Fruit fly (Drosophila melanogaster): ENCODE data around the gene CG46506.
"Not testable (repeated sequence)": the region's sequence is repeated elsewhere in the genome, so short reads cannot be mapped to it uniquely, and the experiment has no call there.

CG46506 gene

DNA sequence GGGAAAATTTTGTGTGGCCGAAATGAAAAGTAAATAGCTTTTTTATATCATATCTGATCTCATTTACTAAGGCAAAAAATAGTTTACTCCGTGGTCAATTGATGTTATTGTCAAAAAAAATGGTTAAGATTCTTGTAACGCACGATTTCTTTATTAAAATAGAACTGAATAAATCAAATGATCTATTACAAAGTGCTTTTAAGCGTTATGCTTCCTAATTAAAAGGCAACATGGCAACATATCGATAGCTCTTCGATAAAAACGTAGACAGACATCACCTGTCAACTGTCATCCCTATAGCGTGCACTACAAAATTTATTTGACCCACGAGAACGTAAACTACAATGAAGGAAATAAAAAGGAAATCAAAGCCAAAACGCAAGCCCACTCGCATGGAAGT, at the start of gene CG46506:
Gene CG46506 (plus strand): TSS at position 301 of the 400 bp plus-strand sequence.
- not testable (repeated sequence) for TF ChIP-seq CG17801 (GFP tag; optimal IDR thresholded peaks at IDR 0.05; ENCODE audit: partially characterized antibody)

DNA sequence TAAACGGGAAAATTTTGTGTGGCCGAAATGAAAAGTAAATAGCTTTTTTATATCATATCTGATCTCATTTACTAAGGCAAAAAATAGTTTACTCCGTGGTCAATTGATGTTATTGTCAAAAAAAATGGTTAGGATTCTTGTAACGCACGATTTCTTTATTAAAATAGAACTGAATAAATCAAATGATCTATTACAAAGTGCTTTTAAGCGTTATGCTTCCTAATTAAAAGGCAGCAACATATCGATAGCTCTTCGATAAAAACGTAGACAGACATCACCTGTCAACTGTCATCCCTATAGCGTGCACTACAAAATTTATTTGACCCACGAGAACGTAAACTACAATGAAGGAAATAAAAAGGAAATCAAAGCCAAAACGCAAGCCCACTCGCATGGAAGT, 14.9 kb upstream of the CG46506 start, which contains the start of gene CG40813:
Gene CG40813 (plus strand): TSS at position 301 of the 400 bp plus-strand sequence.
- not testable (repeated sequence) for TF ChIP-seq CG17801 (GFP tag; optimal IDR thresholded peaks at IDR 0.05; ENCODE audit: partially characterized antibody)

- TF ChIP-seq CG17801 (GFP tag; optimal IDR thresholded peaks at IDR 0.05; ENCODE audit: partially characterized antibody): not testable (repeated sequence)
These were observed 10.2 kb upstream of the CG46506 start, which contains the start of gene CG46504 for dm6 chrX:22147489-22147888. Gene CG46504 (plus strand): TSS chrX:22147789.

dm6 chrX:22152542-22152941, 5.1 kb upstream of the CG46506 start, which contains the start of gene CG46505:
Gene CG46505 (plus strand): TSS chrX:22152842.
- TF ChIP-seq CG17801 (GFP tag; optimal IDR thresholded peaks at IDR 0.05; ENCODE audit: partially characterized antibody): not testable (repeated sequence)

dm6 chrX:22162623-22163022, 4.9 kb downstream of the CG46506 start, which contains the start of gene CG46507:
Gene CG46507 (plus strand): TSS chrX:22162923.
- TF ChIP-seq CG17801 (GFP tag; optimal IDR thresholded peaks at IDR 0.05; ENCODE audit: partially characterized antibody): not testable (repeated sequence)

dm6 chrX:22167355-22167754, 9.7 kb downstream of the CG46506 start, which contains the start of gene CG46508:
Gene CG46508 (plus strand): TSS chrX:22167655.
- not testable (repeated sequence) for TF ChIP-seq CG17801 (GFP tag; optimal IDR thresholded peaks at IDR 0.05; ENCODE audit: partially characterized antibody)

- TF ChIP-seq CG17801 (GFP tag; optimal IDR thresholded peaks at IDR 0.05; ENCODE audit: partially characterized antibody): not testable (repeated sequence)
These were observed 14.7 kb downstream of the CG46506 start, which contains the start of gene CG46509 for dm6 chrX:22172341-22172740. Gene CG46509 (plus strand): TSS chrX:22172641.

DNA sequence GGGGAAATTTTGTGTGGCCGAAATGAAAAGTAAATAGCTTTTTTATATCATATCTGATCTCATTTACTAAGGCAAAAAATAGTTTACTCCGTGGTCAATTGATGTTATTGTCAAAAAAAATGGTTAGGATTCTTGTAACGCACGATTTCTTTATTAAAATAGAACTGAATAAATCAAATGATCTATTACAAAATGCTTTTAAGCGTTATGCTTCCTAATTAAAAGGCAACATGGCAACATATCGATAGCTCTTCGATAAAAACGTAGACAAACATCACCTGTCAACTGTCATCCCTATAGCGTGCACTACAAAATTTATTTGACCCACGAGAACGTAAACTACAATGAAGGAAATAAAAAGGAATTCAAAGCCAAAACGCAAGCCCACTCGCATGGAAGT, 19.5 kb downstream of the CG46506 start, which contains the start of gene CG46510:
Gene CG46510 (plus strand): TSS at position 301 of the 400 bp plus-strand sequence.
- TF ChIP-seq CG17801 (GFP tag; optimal IDR thresholded peaks at IDR 0.05; ENCODE audit: partially characterized antibody): not testable (repeated sequence)

DNA sequence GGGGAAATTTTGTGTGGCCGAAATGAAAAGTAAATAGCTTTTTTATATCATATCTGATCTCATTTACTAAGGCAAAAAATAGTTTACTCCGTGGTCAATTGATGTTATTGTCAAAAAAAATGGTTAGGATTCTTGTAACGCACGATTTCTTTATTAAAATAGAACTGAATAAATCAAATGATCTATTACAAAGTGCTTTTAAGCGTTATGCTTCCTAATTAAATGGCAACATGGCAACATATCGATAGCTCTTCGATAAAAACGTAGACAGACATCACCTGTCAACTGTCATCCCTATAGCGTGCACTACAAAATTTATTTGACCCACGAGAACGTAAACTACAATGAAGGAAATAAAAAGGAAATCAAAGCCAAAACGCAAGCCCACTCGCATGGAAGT, 24.5 kb downstream of the CG46506 start, which contains the start of gene CG46511:
Gene CG46511 (plus strand): TSS at position 301 of the 400 bp plus-strand sequence.
- TF ChIP-seq CG17801 (GFP tag; optimal IDR thresholded peaks at IDR 0.05; ENCODE audit: partially characterized antibody): not testable (repeated sequence)

DNA sequence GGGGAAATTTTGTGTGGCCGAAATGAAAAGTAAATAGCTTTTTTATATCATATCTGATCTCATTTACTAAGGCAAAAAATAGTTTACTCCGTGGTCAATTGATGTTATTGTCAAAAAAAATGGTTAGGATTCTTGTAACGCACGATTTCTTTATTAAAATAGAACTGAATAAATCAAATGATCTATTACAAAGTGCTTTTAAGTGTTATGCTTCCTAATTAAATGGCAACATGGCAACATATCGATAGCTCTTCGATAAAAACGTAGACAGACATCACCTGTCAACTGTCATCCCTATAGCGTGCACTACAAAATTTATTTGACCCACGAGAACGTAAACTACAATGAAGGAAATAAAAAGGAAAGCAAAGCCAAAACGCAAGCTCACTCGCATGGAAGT, 29.4 kb downstream of the CG46506 start, which contains the start of gene CG46512:
Gene CG46512 (plus strand): TSS at position 301 of the 400 bp plus-strand sequence.
- TF ChIP-seq CG17801 (GFP tag; optimal IDR thresholded peaks at IDR 0.05; ENCODE audit: partially characterized antibody): not testable (repeated sequence)

DNA sequence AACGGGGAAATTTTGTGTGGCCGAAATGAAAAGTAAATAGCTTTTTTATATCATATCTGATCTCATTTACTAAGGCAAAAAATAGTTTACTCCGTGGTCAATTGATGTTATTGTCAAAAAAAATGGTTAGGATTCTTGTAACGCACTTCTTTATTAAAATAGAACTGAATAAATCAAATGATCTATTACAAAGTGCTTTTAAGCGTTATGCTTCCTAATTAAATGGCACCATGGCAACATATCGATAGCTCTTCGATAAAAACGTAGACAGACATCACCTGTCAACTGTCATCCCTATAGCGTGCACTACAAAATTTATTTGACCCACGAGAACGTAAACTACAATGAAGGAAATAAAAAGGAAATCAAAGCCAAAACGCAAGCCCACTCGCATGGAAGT, 34.3 kb downstream of the CG46506 start, which contains the start of gene CG46513:
Gene CG46513 (plus strand): TSS at position 301 of the 400 bp plus-strand sequence.
- TF ChIP-seq CG17801 (GFP tag; optimal IDR thresholded peaks at IDR 0.05; ENCODE audit: partially characterized antibody): not testable (repeated sequence)

- not testable (repeated sequence) for TF ChIP-seq CG17801 (GFP tag; optimal IDR thresholded peaks at IDR 0.05; ENCODE audit: partially characterized antibody)
These were observed 39.2 kb downstream of the CG46506 start, which contains the start of gene CG46514 for dm6 chrX:22196874-22197273. Gene CG46514 (plus strand): TSS chrX:22197174.

DNA sequence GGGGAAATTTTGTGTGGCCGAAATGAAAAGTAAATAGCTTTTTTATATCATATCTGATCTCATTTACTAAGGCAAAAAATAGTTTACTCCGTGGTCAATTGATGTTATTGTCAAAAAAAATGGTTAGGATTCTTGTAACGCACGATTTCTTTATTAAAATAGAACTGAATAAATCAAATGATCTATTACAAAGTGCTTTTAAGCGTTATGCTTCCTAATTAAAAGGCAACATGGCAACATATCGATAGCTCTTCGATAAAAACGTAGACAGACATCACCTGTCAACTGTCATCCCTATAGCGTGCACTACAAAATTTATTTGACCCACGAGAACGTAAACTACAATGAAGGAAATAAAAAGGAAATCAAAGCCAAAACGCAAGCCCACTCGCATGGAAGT, 44.2 kb downstream of the CG46506 start, which contains the start of gene CG46515:
Gene CG46515 (plus strand): TSS at position 301 of the 400 bp plus-strand sequence.
- TF ChIP-seq CG17801 (GFP tag; optimal IDR thresholded peaks at IDR 0.05; ENCODE audit: partially characterized antibody): not testable (repeated sequence)
